Worm (Caenorhabditis elegans) whole organism, L1 larva: ENCODE measurements around the gene C36E8.6.

Experiments
- ceh-63 ChIP-seq: fragments of 200-800 bp; sonication (Bioruptor generic); optimal IDR thresholded peaks from 2 replicates; lab custom pipeline; 2018; ENCODE audit warnings: mild to moderate bottlenecking, missing genetic modification characterization, missing compliant biosample characterization
- ets-5 ChIP-seq: fragments of 200-800 bp; sonication (Bioruptor generic); IDR thresholded peaks from 2 replicates; pipeline ENCODE4 v1.3.6; 2022; ENCODE audit warnings: missing genetic modification characterization, missing compliant biosample characterization
- jun-1 ChIP-seq: fragments of 150-350 bp; optimal IDR thresholded peaks from 2 replicates; lab custom pipeline; 2014; ENCODE audit warnings: missing biosample characterization, missing genetic modification reagents, missing genetic modification characterization
- lin-13 ChIP-seq: fragments of 150-350 bp; optimal IDR thresholded peaks from 2 replicates; lab custom pipeline; 2014; ENCODE audit warnings: missing biosample characterization, missing genetic modification reagents, missing genetic modification characterization
- lin-15B ChIP-seq: fragments of 150-350 bp; sonication (generic microtip); optimal IDR thresholded peaks from 3 replicates; lab custom pipeline; 2014; ENCODE audit warnings: missing biosample characterization, missing genetic modification characterization
- mab-9 ChIP-seq: fragments of 200-800 bp; sonication (Bioruptor generic); IDR thresholded peaks from 2 replicates; pipeline ENCODE4 v1.3.6; 2022; ENCODE audit warnings: missing genetic modification reagents, missing genetic modification characterization, missing compliant biosample characterization
- mdl-1 ChIP-seq, 2 experiments: fragments of 150-350 bp; optimal IDR thresholded peaks; 2 replicates each; lab custom pipeline; 2014 to 2017; ENCODE audit warnings: missing biosample characterization in 2 of 2, missing genetic modification characterization in 2 of 2, inconsistent platforms in 1 of 2
- mep-1 ChIP-seq: fragments of 150-350 bp; optimal IDR thresholded peaks from 2 replicates; lab custom pipeline; 2014; ENCODE audit warnings: missing biosample characterization, missing genetic modification characterization
- nhr-20 ChIP-seq: sonication (generic microtip); optimal IDR thresholded peaks from 2 replicates; lab custom pipeline; 2016; ENCODE audit warnings: mild to moderate bottlenecking, missing genetic modification characterization, missing compliant biosample characterization
- nhr-28 ChIP-seq: fragments of 150-350 bp; optimal IDR thresholded peaks from 2 replicates; lab custom pipeline; 2014; ENCODE audit warnings: missing biosample characterization, missing genetic modification characterization
- swsn-7 ChIP-seq: sonication (generic microtip); optimal IDR thresholded peaks from 2 replicates; lab custom pipeline; 2016; ENCODE audit warnings: missing genetic modification characterization, missing compliant biosample characterization
- unc-62 ChIP-seq: fragments of 150-350 bp; optimal IDR thresholded peaks from 2 replicates; lab custom pipeline; 2014; ENCODE audit warnings: missing biosample characterization, missing genetic modification reagents, missing genetic modification characterization
- zip-4 ChIP-seq: fragments of 200-800 bp; sonication (Bioruptor generic); optimal IDR thresholded peaks from 2 replicates; lab custom pipeline; 2018; ENCODE audit warnings: mild to moderate bottlenecking, missing genetic modification characterization, moderate library complexity, missing compliant biosample characterization

- TF ChIP-seq lin-13 (no peak), lin-15B (no peak), ets-5 (GFP tag; lab: Robert Waterston, UW) (no peak), nhr-20 (tag; lab: Kevin White, UChicago) (no peak), mdl-1 (tag; optimal IDR thresholded peaks at IDR 0.05; lab: Kevin White, UChicago) (no peak), mab-9 (GFP tag; lab: Robert Waterston, UW) (no peak), swsn-7 (tag; lab: Kevin White, UChicago) (no peak), zip-4 (GFP tag; lab: Kevin White, UChicago) (no peak), unc-62 (GFP tag; lab: Kevin White, UChicago) (no peak), mep-1 (tag; lab: Kevin White, UChicago) (no peak), ceh-63 (GFP tag; lab: Kevin White, UChicago) (no peak), jun-1 (tag; lab: Kevin White, UChicago) (no peak), nhr-28 (tag; lab: Kevin White, UChicago) (no peak)
Observed at ce11 chrIII:3974503-3974902, 13.4 kb upstream of the C36E8.6 start.
